Worm (Caenorhabditis elegans) whole organism, young adult: Measurements from ENCODE around the gene ZK1240.1.

Source experiments
- B0261.1 ChIP-seq: sonication (generic microtip); optimal IDR thresholded peaks from 2 replicates; lab custom pipeline; 2016; ENCODE audit warnings: mild to moderate bottlenecking, missing genetic modification characterization, moderate library complexity, missing compliant biosample characterization
- C06A6.2 ChIP-seq: fragments of 200-800 bp; sonication (Bioruptor generic); conservative IDR thresholded peaks from 2 replicates; pipeline ENCODE4 v1.3.6; 2022; ENCODE audit warnings: missing genetic modification characterization, missing compliant biosample characterization
- F10E7.11 ChIP-seq: sonication (generic microtip); optimal IDR thresholded peaks from 2 replicates; lab custom pipeline; 2017; ENCODE audit warnings: mild to moderate bottlenecking, missing genetic modification characterization, moderate library complexity, missing compliant biosample characterization
- F33H1.4 ChIP-seq: fragments of 200-800 bp; sonication (Bioruptor generic); IDR thresholded peaks from 2 replicates; pipeline ENCODE4 v1.3.6; 2022; ENCODE audit warnings: missing genetic modification reagents, missing genetic modification characterization, missing compliant biosample characterization
- F52B5.7 ChIP-seq: sonication (generic microtip); optimal IDR thresholded peaks from 2 replicates; lab custom pipeline; 2016; ENCODE audit warnings: mild to moderate bottlenecking, missing genetic modification characterization, missing compliant biosample characterization
- F57A8.1 ChIP-seq: fragments of 200-800 bp; sonication (Bioruptor generic); optimal IDR thresholded peaks from 2 replicates; lab custom pipeline; 2018; ENCODE audit warnings: mild to moderate bottlenecking, missing genetic modification characterization, moderate library complexity, missing compliant biosample characterization
- F57C9.4 ChIP-seq: sonication (generic microtip); optimal IDR thresholded peaks from 2 replicates; lab custom pipeline; 2017; ENCODE audit warnings: mild to moderate bottlenecking, missing genetic modification characterization, missing compliant biosample characterization
- Y53F4B.3 ChIP-seq: fragments of 200-800 bp; sonication (Bioruptor generic); IDR thresholded peaks from 2 replicates; pipeline ENCODE4 v1.3.6; 2022; ENCODE audit warnings: missing genetic modification reagents, missing genetic modification characterization, missing compliant biosample characterization
- Y95B8A.8 ChIP-seq: fragments of 200-800 bp; sonication (Bioruptor generic); IDR thresholded peaks from 2 replicates; pipeline ENCODE4 v1.3.6; 2022; ENCODE audit warnings: missing genetic modification reagents, missing genetic modification characterization, missing compliant biosample characterization
- ama-1 ChIP-seq, 3 experiments: fragments of 150-350 bp in 1 of 3; sonication (generic microtip) in 2 of 3; optimal IDR thresholded peaks; 2 replicates each; lab custom pipeline; 2014 to 2018; ENCODE audit warnings: missing biosample characterization in 2 of 3, missing genetic modification characterization in 2 of 3, missing genetic modification reagents in 2 of 3
- bed-1 ChIP-seq: fragments of 200-800 bp; sonication (Bioruptor generic); IDR thresholded peaks from 2 replicates; pipeline ENCODE4 v1.3.6; 2022; ENCODE audit warnings: missing genetic modification reagents, missing genetic modification characterization, missing compliant biosample characterization
- bed-2 ChIP-seq: fragments of 200-800 bp; sonication (Bioruptor generic); IDR thresholded peaks from 2 replicates; pipeline ENCODE4 v1.3.6; 2022; ENCODE audit warnings: missing genetic modification reagents, missing genetic modification characterization, missing compliant biosample characterization
- dox-1 ChIP-seq: fragments of 200-800 bp; sonication (Bioruptor generic); IDR thresholded peaks from 2 replicates; pipeline ENCODE4 v1.3.6; 2022; ENCODE audit warnings: missing genetic modification reagents, missing genetic modification characterization, missing compliant biosample characterization
- egrh-3 ChIP-seq: fragments of 200-800 bp; sonication (Bioruptor generic); IDR thresholded peaks from 2 replicates; pipeline ENCODE4 v1.3.6; 2022; ENCODE audit warnings: missing genetic modification reagents, missing genetic modification characterization, missing compliant biosample characterization
- fkh-3 ChIP-seq: sonication (generic microtip); optimal IDR thresholded peaks from 2 replicates; lab custom pipeline; 2016; ENCODE audit warnings: mild to moderate bottlenecking, missing genetic modification characterization, missing compliant biosample characterization
- hlh-12 ChIP-seq: sonication (generic microtip); optimal IDR thresholded peaks from 2 replicates; lab custom pipeline; 2016; ENCODE audit warnings: missing genetic modification characterization, missing compliant biosample characterization
- hmg-1.2 ChIP-seq: fragments of 200-800 bp; sonication (Bioruptor generic); IDR thresholded peaks from 2 replicates; pipeline ENCODE4 v1.3.6; 2022; ENCODE audit warnings: missing genetic modification reagents, missing genetic modification characterization, missing compliant biosample characterization
- hsf-1 ChIP-seq: fragments of 200-800 bp; sonication (Bioruptor generic); IDR thresholded peaks from 2 replicates; pipeline ENCODE4 v1.3.6; 2022; ENCODE audit warnings: missing genetic modification reagents, missing genetic modification characterization, missing compliant biosample characterization
- lag-1 ChIP-seq: fragments of 200-800 bp; sonication (Bioruptor generic); IDR thresholded peaks from 2 replicates; pipeline ENCODE4 v1.3.6; 2022; ENCODE audit warnings: missing genetic modification reagents, missing genetic modification characterization, missing compliant biosample characterization
- let-607 ChIP-seq, 2 experiments: fragments of 200-800 bp in 1 of 2; sonication (Bioruptor generic) in 1 of 2; sonication (generic microtip) in 1 of 2; optimal IDR thresholded peaks; 2 replicates each; lab custom pipeline; 2016 to 2018; ENCODE audit warnings: mild to moderate bottlenecking in 2 of 2, missing compliant biosample characterization in 2 of 2, missing genetic modification characterization in 2 of 2, moderate library complexity in 2 of 2, missing genotype in 1 of 2
- lin-26 ChIP-seq: fragments of 200-800 bp; sonication (Bioruptor generic); IDR thresholded peaks from 2 replicates; pipeline ENCODE4 v1.3.6; 2022; ENCODE audit warnings: missing genetic modification reagents, missing genetic modification characterization, missing compliant biosample characterization
- lin-35 ChIP-seq, 3 experiments: fragments of 150-350 bp in 2 of 3; sonication (generic microtip) in 1 of 3; optimal IDR thresholded peaks; 2 replicates each; lab custom pipeline; 2014 to 2018; ENCODE audit warnings: missing biosample characterization in 3 of 3, missing genetic modification characterization in 3 of 3, missing genetic modification reagents in 3 of 3
- lir-1 ChIP-seq: fragments of 200-800 bp; sonication (Bioruptor generic); conservative IDR thresholded peaks from 2 replicates; pipeline ENCODE4 v1.3.6; 2022; ENCODE audit warnings: missing genetic modification reagents, missing genetic modification characterization, missing compliant biosample characterization
- lsl-1 ChIP-seq: fragments of 200-800 bp; sonication (Bioruptor generic); optimal IDR thresholded peaks from 2 replicates; lab custom pipeline; 2018; ENCODE audit warnings: mild to moderate bottlenecking, missing genetic modification characterization, moderate library complexity, missing compliant biosample characterization
- mel-28 ChIP-seq: sonication (generic microtip); optimal IDR thresholded peaks from 2 replicates; lab custom pipeline; 2016; ENCODE audit warnings: borderline replicate concordance, mild to moderate bottlenecking, missing genetic modification characterization, missing compliant biosample characterization
- nfya-2 ChIP-seq: fragments of 200-800 bp; sonication (Bioruptor generic); IDR thresholded peaks from 2 replicates; pipeline ENCODE4 v1.3.6; 2022; ENCODE audit warnings: missing genetic modification reagents, missing genetic modification characterization, missing compliant biosample characterization
- pha-4 ChIP-seq: fragments of 150-350 bp; sonication (generic microtip); optimal IDR thresholded peaks from 2 replicates; lab custom pipeline; 2014; ENCODE audit warnings: missing biosample characterization, missing genetic modification reagents, missing genetic modification characterization
- rec-8 ChIP-seq, 2 experiments: sonication (generic microtip); optimal IDR thresholded peaks; 2 replicates each; lab custom pipeline; 2016; ENCODE audit warnings: mild to moderate bottlenecking in 2 of 2, missing genetic modification characterization in 2 of 2, missing genetic modification reagents in 2 of 2, missing genotype in 2 of 2, missing biosample characterization in 1 of 2, missing compliant biosample characterization in 1 of 2, moderate library complexity in 1 of 2
- rpc-1 ChIP-seq, 2 experiments: fragments of 150-350 bp in 1 of 2; sonication (generic microtip) in 1 of 2; optimal IDR thresholded peaks; 2 replicates each; lab custom pipeline; 2014 to 2018; ENCODE audit warnings: missing biosample characterization in 1 of 2, missing genetic modification characterization in 1 of 2, missing genetic modification reagents in 1 of 2, missing genotype in 1 of 2
- sdz-38 ChIP-seq: sonication (generic microtip); optimal IDR thresholded peaks from 2 replicates; lab custom pipeline; 2016; ENCODE audit warnings: missing genotype, missing genetic modification characterization, missing compliant biosample characterization
- somi-1 ChIP-seq: fragments of 200-800 bp; sonication (Bioruptor generic); optimal IDR thresholded peaks from 2 replicates; lab custom pipeline; 2018; ENCODE audit warnings: mild to moderate bottlenecking, missing genetic modification characterization, missing compliant biosample characterization
- tbx-9 ChIP-seq: sonication (generic microtip); optimal IDR thresholded peaks from 2 replicates; lab custom pipeline; 2016; ENCODE audit warnings: borderline replicate concordance, missing genetic modification characterization, inconsistent platforms, missing compliant biosample characterization
- unc-130 ChIP-seq: sonication (generic microtip); optimal IDR thresholded peaks from 2 replicates; lab custom pipeline; 2016; ENCODE audit warnings: missing genetic modification reagents, missing genetic modification characterization, missing compliant biosample characterization
- unc-62 ChIP-seq: fragments of 150-350 bp; optimal IDR thresholded peaks from 2 replicates; lab custom pipeline; 2014; ENCODE audit warnings: missing biosample characterization, missing genetic modification reagents, missing genetic modification characterization
- xnd-1 ChIP-seq: sonication (generic microtip); optimal IDR thresholded peaks from 2 replicates; lab custom pipeline; 2016; ENCODE audit warnings: missing genotype, missing genetic modification reagents, missing genetic modification characterization, missing compliant biosample characterization
- ztf-22 ChIP-seq: fragments of 200-800 bp; sonication (Bioruptor generic); optimal IDR thresholded peaks from 2 replicates; lab custom pipeline; 2018; ENCODE audit warnings: mild to moderate bottlenecking, missing genetic modification characterization, moderate library complexity, missing compliant biosample characterization
- ztf-6 ChIP-seq: fragments of 200-800 bp; sonication (Bioruptor generic); IDR thresholded peaks from 2 replicates; pipeline ENCODE4 v1.3.6; 2022; ENCODE audit warnings: missing genetic modification reagents, missing genetic modification characterization, missing compliant biosample characterization

The ZK1240.1 gene

ce11 chrII:2359965-2360364, 30.8 kb downstream of the ZK1240.1 start, which contains the start of gene F43C11.16:
TSS of gene F43C11.16 (minus strand) at chrII:2360065.
- TF ChIP-seq dox-1, result no peak
- TF ChIP-seq lir-1, result no peak
- TF ChIP-seq lin-35 (GFP tag; optimal IDR thresholded peaks at IDR 0.05; lab: Kevin White, UChicago), result no peak
- no peak for TF ChIP-seq sdz-38 (tag; lab: Kevin White, UChicago)
- no peak for TF ChIP-seq ztf-22 (GFP tag; lab: Kevin White, UChicago)
- no peak for TF ChIP-seq mel-28 (tag; lab: Kevin White, UChicago)

ce11 chrII:2363673-2364072, 34.5 kb downstream of the ZK1240.1 start, which contains the start of gene F43C11.11:
TSS of gene F43C11.11 (minus strand) at chrII:2363773.
- TF ChIP-seq egrh-3 (no peak), dox-1 (no peak), lir-1 (no peak), let-607 (tag; optimal IDR thresholded peaks at IDR 0.05; lab: Kevin White, UChicago) (no peak), hlh-12 (no peak), lsl-1 (GFP tag; lab: Kevin White, UChicago) (no peak), lag-1 (GFP tag; lab: Robert Waterston, UW) (no peak), mel-28 (tag; lab: Kevin White, UChicago) (no peak)

ce11 chrII:2366623-2367365, 37.6 kb downstream of the ZK1240.1 start, which contains the start of the genes F43C11.12 and F16G10.5:
TSS of gene F43C11.12 (minus strand) at chrII:2366723.
TSS of gene F16G10.5 (plus strand) at chrII:2367315.
- no peak for TF ChIP-seq B0261.1 (tag; lab: Kevin White, UChicago)
- TF ChIP-seq tbx-9 (tag; lab: Kevin White, UChicago), result no peak
- no peak for TF ChIP-seq somi-1 (GFP tag; lab: Kevin White, UChicago)
- no peak for TF ChIP-seq fkh-3 (tag; lab: Kevin White, UChicago)
- no peak for TF ChIP-seq pha-4
- no peak for TF ChIP-seq rec-8 (tag; optimal IDR thresholded peaks at IDR 0.05; lab: Kevin White, UChicago)
- TF ChIP-seq F33H1.4 (GFP tag; lab: Robert Waterston, UW), result no peak

DNA sequence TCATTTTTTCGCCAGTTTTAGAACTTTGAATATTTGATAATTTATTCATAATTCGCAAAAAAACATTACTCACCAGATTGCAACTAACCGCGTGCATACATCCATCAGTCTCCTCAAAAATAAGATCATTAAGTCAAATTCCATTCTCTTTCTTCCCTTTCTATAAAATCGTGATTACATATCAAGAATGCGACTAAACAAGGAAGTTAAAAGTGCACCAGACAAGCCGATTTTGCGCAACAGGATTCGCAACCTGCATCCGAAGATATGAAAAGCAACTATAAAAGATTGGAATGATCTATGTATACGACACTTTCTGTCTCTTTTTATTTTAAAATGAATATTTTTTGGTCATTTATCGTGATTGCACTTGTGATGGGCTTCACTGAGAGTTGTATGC, 39.8 kb downstream of the ZK1240.1 start, which contains the start of gene hpo-25:
Gene hpo-25 (plus strand): TSS at position 301 of the 400 bp plus-strand sequence.
- TF ChIP-seq ztf-6, result no peak
- TF ChIP-seq unc-130 (GFP tag; lab: Kevin White, UChicago), result no peak
- no peak for TF ChIP-seq Y95B8A.8 (GFP tag; lab: Robert Waterston, UW)
- TF ChIP-seq hmg-1.2 (GFP tag; lab: Robert Waterston, UW), result no peak
- TF ChIP-seq F57C9.4 (tag; lab: Kevin White, UChicago), result no peak
- TF ChIP-seq nfya-2 (GFP tag; lab: Robert Waterston, UW), result no peak
- TF ChIP-seq tbx-9 (tag; lab: Kevin White, UChicago), result no peak
- TF ChIP-seq rpc-1 (optimal IDR thresholded peaks at IDR 0.05; lab: Kevin White, UChicago), result no peak
- no peak for TF ChIP-seq rpc-1 (tag; optimal IDR thresholded peaks at IDR 0.05; lab: Kevin White, UChicago)
- TF ChIP-seq ztf-22 (GFP tag; lab: Kevin White, UChicago), result no peak
- no peak for TF ChIP-seq C06A6.2 (GFP tag; lab: Robert Waterston, UW)
- TF ChIP-seq bed-2 (GFP tag; lab: Robert Waterston, UW), result no peak
- TF ChIP-seq xnd-1 (tag; lab: Kevin White, UChicago), result no peak
- TF ChIP-seq, all 124 proteins: peak for 0

- no peak for TF ChIP-seq hsf-1 (GFP tag; lab: Robert Waterston, UW)
- TF ChIP-seq egrh-3, result no peak
- TF ChIP-seq F57A8.1 (GFP tag; lab: Kevin White, UChicago), result no peak
- TF ChIP-seq ama-1 (optimal IDR thresholded peaks at IDR 0.05; lab: Kevin White, UChicago), result no peak
- no peak for TF ChIP-seq ama-1 (GFP tag; optimal IDR thresholded peaks at IDR 0.05; lab: Kevin White, UChicago)
- TF ChIP-seq unc-62, result no peak
- TF ChIP-seq lsl-1 (GFP tag; lab: Kevin White, UChicago), result no peak
- TF ChIP-seq F10E7.11 (tag; lab: Kevin White, UChicago), result no peak
- TF ChIP-seq B0261.1 (tag; lab: Kevin White, UChicago), result no peak
- TF ChIP-seq lin-26 (GFP tag; lab: Robert Waterston, UW), result no peak
- no peak for TF ChIP-seq bed-1 (GFP tag; lab: Robert Waterston, UW)
- TF ChIP-seq xnd-1 (tag; lab: Kevin White, UChicago), result no peak
- no peak for TF ChIP-seq Y53F4B.3
- no peak for TF ChIP-seq F52B5.7
Measured at ce11 chrII:2372090-2372489, 42.9 kb downstream of the ZK1240.1 start, which contains the start of gene F16G10.3. TSS of gene F16G10.3 (plus strand) at chrII:2372390.
